Worm (Caenorhabditis elegans): ENCODE measurements around the gene mltn-10.
A peak's percentile ranks its signal among the peaks of the same experiment; 100 is the strongest.

ce11 chrII:14599933-14600630 lies 22.8 kb upstream of the mltn-10 start:
- TF ChIP-seq snpc-4 (tag; optimal IDR thresholded peaks at IDR 0.05): no peak
- TF ChIP-seq spr-3 (GFP tag; optimal IDR thresholded peaks at IDR 0.05): no peak
- no peak for TF ChIP-seq ceh-62 (tag; optimal IDR thresholded peaks at IDR 0.05)
- TF ChIP-seq nhr-102 (tag; optimal IDR thresholded peaks at IDR 0.05): no peak
- no peak for TF ChIP-seq ztf-7 (tag; optimal IDR thresholded peaks at IDR 0.05)
- TF ChIP-seq nhr-11 (tag; optimal IDR thresholded peaks at IDR 0.05): no peak
- TF ChIP-seq unc-62 (GFP tag; optimal IDR thresholded peaks at IDR 0.05 in 1 of 2): no peak
- TF ChIP-seq unc-62 (tag; optimal IDR thresholded peaks at IDR 0.05): no peak
- TF ChIP-seq daf-16 (GFP tag; optimal IDR thresholded peaks at IDR 0.05): no peak
- peak; percentile 71 for TF ChIP-seq daf-16 (tag; optimal IDR thresholded peaks at IDR 0.05)
- no peak for TF ChIP-seq fos-1 (tag; optimal IDR thresholded peaks at IDR 0.05)

Data from whole organism, L4 larva.